Fruit fly (Drosophila melanogaster): Measurements from ENCODE around the gene Rcd4.
A peak's percentile ranks its signal among the peaks of the same experiment; 100 is the strongest.

The Rcd4 gene

DNA sequence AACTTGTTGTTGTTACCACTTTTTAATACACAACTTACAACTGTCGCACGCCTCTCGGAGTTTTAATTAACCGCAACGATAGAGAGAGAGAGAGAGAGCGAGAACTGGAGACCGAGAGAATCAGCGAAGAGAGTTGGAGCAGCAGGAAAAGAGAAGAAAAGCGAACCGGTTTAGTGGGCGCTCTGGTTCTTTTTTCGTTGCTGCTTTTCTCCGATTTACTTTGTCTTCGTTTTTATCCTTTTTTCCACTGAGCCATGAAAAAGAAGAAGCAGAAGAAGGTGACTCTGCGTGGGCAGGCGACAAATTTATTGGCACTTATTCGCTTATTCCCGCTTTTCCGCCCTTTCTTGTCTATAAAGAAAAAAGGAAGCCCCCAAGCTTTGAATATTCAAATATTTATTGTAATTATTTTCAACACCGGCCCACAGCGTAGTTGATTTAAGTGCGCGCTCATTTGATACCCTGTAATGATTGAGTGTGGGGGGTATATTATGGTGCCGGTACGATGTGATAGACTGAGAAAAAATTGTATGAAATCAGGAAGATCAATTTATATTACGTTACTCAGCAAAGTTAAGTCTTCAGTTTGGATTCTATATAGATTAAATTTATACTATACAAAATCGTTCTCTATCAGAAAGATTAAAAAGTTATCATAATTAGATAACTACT lies 37.7 kb downstream of the Rcd4 start (continued):
- TF ChIP-seq CG4328 (GFP tag; optimal IDR thresholded peaks at IDR 0.05), result no peak
- TF ChIP-seq CG13624 (GFP tag; optimal IDR thresholded peaks at IDR 0.05), result no peak
- no peak for TF ChIP-seq CG1233 (GFP tag; optimal IDR thresholded peaks at IDR 0.05)
- TF ChIP-seq yki (optimal IDR thresholded peaks at IDR 0.05), result peak; percentile 14
- TF ChIP-seq ems (GFP tag; optimal IDR thresholded peaks at IDR 0.05), result no peak
- TF ChIP-seq CG32772 (GFP tag; IDR thresholded peaks at IDR 0.05), result no peak
- TF ChIP-seq CG33213 (GFP tag; optimal IDR thresholded peaks at IDR 0.05), result no peak
- no peak for TF ChIP-seq Jarid2 (GFP tag; optimal IDR thresholded peaks at IDR 0.05)
- peak; percentile 42; the same call in 2 of the 3 replicates for TF ChIP-seq row (GFP tag; IDR thresholded peaks at IDR 0.05)
- TF ChIP-seq CG8944 (GFP tag; optimal IDR thresholded peaks at IDR 0.05), result no peak
- TF ChIP-seq CG18262 (tag; optimal IDR thresholded peaks at IDR 0.05), result no peak
- TF ChIP-seq Oli (tag; optimal IDR thresholded peaks at IDR 0.05), result peak; percentile 17
- TF ChIP-seq CG16779 (GFP tag; IDR thresholded peaks at IDR 0.05), result no peak
- TF ChIP-seq Xrp1 (GFP tag; IDR thresholded peaks at IDR 0.05), result no peak
- TF ChIP-seq CG34224 (GFP tag; IDR thresholded peaks at IDR 0.05; ENCODE audit: partially characterized antibody), result no peak
- no peak for TF ChIP-seq CG10654 (GFP tag; optimal IDR thresholded peaks at IDR 0.05)
- peak; percentile 31; the same call in 1 of the 2 replicates for TF ChIP-seq chm (GFP tag; IDR thresholded peaks at IDR 0.05)
- TF ChIP-seq CG31388 (GFP tag; optimal IDR thresholded peaks at IDR 0.05), result no peak
- TF ChIP-seq CG11504 (tag; optimal IDR thresholded peaks at IDR 0.05), result peak; percentile 34
- no peak for TF ChIP-seq Hr51 (GFP tag; optimal IDR thresholded peaks at IDR 0.05)
- TF ChIP-seq vnd (GFP tag; IDR thresholded peaks at IDR 0.05; ENCODE audit: partially characterized antibody), result no peak
- no peak for TF ChIP-seq caup (GFP tag; optimal IDR thresholded peaks at IDR 0.05; ENCODE audit: severe bottlenecking)
- TF ChIP-seq Hr3 (GFP tag; optimal IDR thresholded peaks at IDR 0.05), result no peak
- no peak for TF ChIP-seq NfI (GFP tag; optimal IDR thresholded peaks at IDR 0.05)
- TF ChIP-seq Fer1 (GFP tag; optimal IDR thresholded peaks at IDR 0.05), result no peak
- peak; percentile 5 for TF ChIP-seq az2 (GFP tag; optimal IDR thresholded peaks at IDR 0.05)
- TF ChIP-seq scrt (GFP tag; optimal IDR thresholded peaks at IDR 0.05), result no peak
- no peak for TF ChIP-seq CG7357 (GFP tag; IDR thresholded peaks at IDR 0.05)
- TF ChIP-seq Hand (GFP tag; optimal IDR thresholded peaks at IDR 0.05), result no peak
- no peak for TF ChIP-seq CG13775 (GFP tag; optimal IDR thresholded peaks at IDR 0.05)
- TF ChIP-seq corto (GFP tag; optimal IDR thresholded peaks at IDR 0.05), result no peak
- no peak for TF ChIP-seq CG33557 (GFP tag; optimal IDR thresholded peaks at IDR 0.05)
- TF ChIP-seq CG13296 (GFP tag; optimal IDR thresholded peaks at IDR 0.05), result no peak
- TF ChIP-seq CG4707 (GFP tag; optimal IDR thresholded peaks at IDR 0.05), result no peak
- TF ChIP-seq schlank (tag; optimal IDR thresholded peaks at IDR 0.05), result no peak
- no peak for TF ChIP-seq org-1 (GFP tag; optimal IDR thresholded peaks at IDR 0.05)
- TF ChIP-seq Sry-δ (GFP tag; optimal IDR thresholded peaks at IDR 0.05), result no peak
- no peak for TF ChIP-seq CrebB (tag; optimal IDR thresholded peaks at IDR 0.05)
- no peak for TF ChIP-seq cwo (GFP tag; optimal IDR thresholded peaks at IDR 0.05)
- TF ChIP-seq CG1647 (GFP tag; optimal IDR thresholded peaks at IDR 0.05), result no peak
- no peak for TF ChIP-seq inv (GFP tag; IDR thresholded peaks at IDR 0.05; ENCODE audit: partially characterized antibody)
- TF ChIP-seq CG32532 (GFP tag; IDR thresholded peaks at IDR 0.05), result no peak
- TF ChIP-seq Dp (GFP tag; optimal IDR thresholded peaks at IDR 0.05), result no peak
- peak; percentile 24 for TF ChIP-seq CG12391 (tag; optimal IDR thresholded peaks at IDR 0.05)
- TF ChIP-seq CG15514 (GFP tag; optimal IDR thresholded peaks at IDR 0.05), result no peak
- TF ChIP-seq CG4730 (GFP tag; IDR thresholded peaks at IDR 0.05), result no peak
- no peak for TF ChIP-seq CG12104 (GFP tag; optimal IDR thresholded peaks at IDR 0.05)
- no peak for TF ChIP-seq Xbp1 (GFP tag; optimal IDR thresholded peaks at IDR 0.05)
- TF ChIP-seq wor (GFP tag; IDR thresholded peaks at IDR 0.05), result no peak

Measured in whole organism, embryonic.